Worm (Caenorhabditis elegans): ENCODE results near the gene cyp-35C1.

cyp-35C1 gene

ce11 chrV:13854306-13854705 is 44.0 kb downstream of the cyp-35C1 start, which contains the start of gene ttr-21:
Gene ttr-21, minus strand, starts transcription at chrV:13854405.
- no peak for TF ChIP-seq lin-13 (GFP tag; optimal IDR thresholded peaks at IDR 0.05)
- TF ChIP-seq nhr-20 (tag; optimal IDR thresholded peaks at IDR 0.05) = peak; percentile 9
- no peak for TF ChIP-seq nhr-84 (tag; optimal IDR thresholded peaks at IDR 0.05)

ce11 chrV:13850170-13850569 is 48.1 kb downstream of the cyp-35C1 start, which contains the start of gene hpx-2:
Gene hpx-2, plus strand, starts transcription at chrV:13850470.
- TF ChIP-seq C16A3.4 (tag; optimal IDR thresholded peaks at IDR 0.05) (no peak), efl-3 (GFP tag; optimal IDR thresholded peaks at IDR 0.05) (no peak), unc-30 (tag; optimal IDR thresholded peaks at IDR 0.05) (no peak), unc-86 (tag; optimal IDR thresholded peaks at IDR 0.05) (no peak), pqm-1 (tag; optimal IDR thresholded peaks at IDR 0.05) (no peak), nhr-85 (tag) (no peak), fkh-10 (GFP tag; optimal IDR thresholded peaks at IDR 0.05) (no peak), lin-15B (tag; optimal IDR thresholded peaks at IDR 0.05) (no peak), isw-1 (GFP tag; IDR thresholded peaks at IDR 0.05) (no peak), vab-15 (tag; optimal IDR thresholded peaks at IDR 0.05) (no peak), lin-35 (GFP tag; optimal IDR thresholded peaks at IDR 0.05) (no peak), nhr-71 (tag; optimal IDR thresholded peaks at IDR 0.05) (no peak), fkh-4 (tag; optimal IDR thresholded peaks at IDR 0.05; ENCODE audit: borderline replicate concordance) (no peak), tbx-2 (tag; optimal IDR thresholded peaks at IDR 0.05) (no peak), swsn-7 (tag; optimal IDR thresholded peaks at IDR 0.05) (no peak)

ce11 chrV:13848379-13848778 is 49.9 kb downstream of the cyp-35C1 start, which contains the start of gene srx-133:
Gene srx-133, plus strand, starts transcription at chrV:13848679.
- no peak for TF ChIP-seq elt-3 (tag; optimal IDR thresholded peaks at IDR 0.05)

Data from whole organism, L1 larva.